Fruit fly (Drosophila melanogaster): Measurements from ENCODE around the gene Chchd2.

- no peak for TF ChIP-seq insv (optimal IDR thresholded peaks at IDR 0.05)
- no peak for TF ChIP-seq psq (optimal IDR thresholded peaks at IDR 0.05)
- no peak for TF ChIP-seq ttk (optimal IDR thresholded peaks at IDR 0.05)
- no peak for TF ChIP-seq Sin3A (optimal IDR thresholded peaks at IDR 0.05)
- TF ChIP-seq h (optimal IDR thresholded peaks at IDR 0.05), result no peak
These were observed 37.6 kb downstream of the Chchd2 start for dm6 chrX:17186432-17186831.
